Worm (Caenorhabditis elegans) whole organism, L2 larva: ENCODE measurements around the gene BE0003N10.6.

ENCODE experiments used
- ZK546.5 ChIP-seq: sonication (generic microtip); optimal IDR thresholded peaks from 2 replicates; lab custom pipeline; 2017; ENCODE audit warnings: missing biosample characterization, missing genetic modification characterization
- blmp-1 ChIP-seq: sonication (generic microtip); optimal IDR thresholded peaks from 2 replicates; lab custom pipeline; 2017; ENCODE audit warnings: missing genetic modification characterization, mild to moderate bottlenecking, missing compliant biosample characterization, antibody characterized with exemption, moderate library complexity; ENCODE audit not compliant: insufficient read depth
- lin-13 ChIP-seq: fragments of 150-350 bp; optimal IDR thresholded peaks from 2 replicates; lab custom pipeline; 2014; ENCODE audit warnings: missing biosample characterization, missing genetic modification reagents, missing genetic modification characterization
- nhr-21 ChIP-seq: fragments of 150-350 bp; optimal IDR thresholded peaks from 2 replicates; lab custom pipeline; 2014; ENCODE audit warnings: missing biosample characterization, missing genetic modification characterization
- nhr-23 ChIP-seq: fragments of 150-350 bp; optimal IDR thresholded peaks from 2 replicates; lab custom pipeline; 2014; ENCODE audit warnings: missing biosample characterization, missing genetic modification reagents, missing genetic modification characterization
- nhr-6 ChIP-seq: fragments of 150-350 bp; optimal IDR thresholded peaks from 2 replicates; lab custom pipeline; 2014; ENCODE audit warnings: missing biosample characterization, missing genetic modification characterization
- sem-4 ChIP-seq: fragments of 150-350 bp; optimal IDR thresholded peaks from 2 replicates; lab custom pipeline; 2014; ENCODE audit warnings: missing biosample characterization, missing genetic modification reagents, missing genetic modification characterization
- skn-1 ChIP-seq: sonication (generic microtip); optimal IDR thresholded peaks from 2 replicates; lab custom pipeline; 2017; ENCODE audit warnings: missing biosample characterization, missing genetic modification characterization
- unc-39 ChIP-seq: fragments of 150-350 bp; optimal IDR thresholded peaks from 2 replicates; lab custom pipeline; 2014; ENCODE audit warnings: missing biosample characterization, missing genetic modification characterization
- unc-62 ChIP-seq: fragments of 150-350 bp; optimal IDR thresholded peaks from 2 replicates; lab custom pipeline; 2014; ENCODE audit warnings: missing biosample characterization, missing genetic modification reagents, missing genetic modification characterization
- ztf-4 ChIP-seq: fragments of 150-350 bp; optimal IDR thresholded peaks from 2 replicates; lab custom pipeline; 2014; ENCODE audit warnings: missing biosample characterization, missing genetic modification characterization

BE0003N10.6 gene

DNA sequence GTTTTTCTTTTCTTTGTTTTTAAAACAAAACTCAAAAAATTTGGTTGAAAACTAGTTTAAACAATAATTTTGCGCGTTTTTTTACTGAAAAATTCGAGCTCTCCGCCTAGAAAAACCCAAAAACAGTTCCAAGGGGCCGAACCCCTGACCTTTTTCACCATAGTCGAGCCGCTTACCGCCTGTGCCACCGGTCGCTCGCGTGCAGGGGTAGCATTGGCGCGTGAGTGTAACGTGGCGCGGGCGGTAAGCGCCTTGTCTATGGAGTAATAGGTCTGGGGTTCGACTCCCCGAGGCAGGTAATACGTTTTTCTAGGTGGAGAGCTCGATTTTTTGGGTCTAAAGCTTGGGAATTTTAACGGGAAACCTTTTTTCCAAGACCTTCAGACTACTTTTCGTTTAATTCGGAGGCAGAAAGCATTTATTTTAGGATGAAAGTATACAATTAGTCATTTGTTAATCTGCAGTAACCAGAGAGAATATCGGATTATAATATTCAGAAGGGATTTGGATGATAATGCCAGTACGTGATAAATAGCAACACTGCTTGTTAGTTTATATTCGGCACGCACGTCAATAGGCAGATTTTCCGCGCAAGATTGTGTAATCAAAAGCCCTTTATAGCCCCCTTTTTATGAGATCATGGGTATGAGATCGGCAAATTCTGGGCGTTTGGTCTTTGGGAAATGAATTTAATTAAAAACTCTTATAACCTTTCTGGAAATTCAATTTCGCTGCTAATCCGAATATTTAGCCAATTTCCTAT lies 52.5 kb downstream of the BE0003N10.6 start:
- no peak for TF ChIP-seq blmp-1 (tag; lab: Kevin White, UChicago)
- no peak for TF ChIP-seq ztf-4
- TF ChIP-seq nhr-21 = no peak
- TF ChIP-seq skn-1 = no peak
- TF ChIP-seq lin-13 = no peak
- no peak for TF ChIP-seq unc-39 (tag; lab: Kevin White, UChicago)
- no peak for TF ChIP-seq ZK546.5 (tag; lab: Kevin White, UChicago)
- no peak for TF ChIP-seq unc-62 (GFP tag; lab: Kevin White, UChicago)
- TF ChIP-seq sem-4 = no peak
- no peak for TF ChIP-seq nhr-23 (tag; lab: Kevin White, UChicago)
- TF ChIP-seq nhr-6 (tag; lab: Kevin White, UChicago) = no peak
